Worm (Caenorhabditis elegans) whole organism, young adult: ENCODE data around the gene F23F1.10.

Experiments used
- D2030.7 ChIP-seq: fragments of 200-800 bp; sonication (Bioruptor generic); IDR thresholded peaks from 2 replicates; pipeline ENCODE4 v1.3.6; 2022; ENCODE audit warnings: missing genetic modification reagents, missing genetic modification characterization, missing compliant biosample characterization
- F37B4.10 ChIP-seq: fragments of 200-800 bp; sonication (Bioruptor generic); IDR thresholded peaks from 2 replicates; pipeline ENCODE4 v1.3.6; 2022; ENCODE audit warnings: missing genetic modification characterization, missing compliant biosample characterization
- F49E8.2 ChIP-seq: sonication (generic microtip); optimal IDR thresholded peaks from 3 replicates; lab custom pipeline; 2017; ENCODE audit warnings: missing genetic modification characterization, mild to moderate bottlenecking, missing compliant biosample characterization, antibody characterized with exemption, moderate library complexity; ENCODE audit not compliant: insufficient read depth
- ZK185.1 ChIP-seq: sonication (generic microtip); optimal IDR thresholded peaks from 2 replicates; lab custom pipeline; 2016; ENCODE audit warnings: mild to moderate bottlenecking, missing genetic modification characterization, missing compliant biosample characterization; ENCODE audit not compliant: poor library complexity, severe bottlenecking
- akir-1 ChIP-seq: fragments of 200-800 bp; sonication (Bioruptor generic); optimal IDR thresholded peaks from 2 replicates; lab custom pipeline; 2018; ENCODE audit warnings: mild to moderate bottlenecking, missing genetic modification characterization, moderate library complexity, missing compliant biosample characterization
- attf-3 ChIP-seq: fragments of 200-800 bp; sonication (Bioruptor generic); conservative IDR thresholded peaks from 2 replicates; pipeline ENCODE4 v1.3.6; 2022; ENCODE audit warnings: missing genetic modification reagents, missing genetic modification characterization, missing compliant biosample characterization
- cebp-1 ChIP-seq, 2 experiments: fragments of 200-800 bp in 1 of 2; sonication (Bioruptor generic) in 1 of 2; sonication (generic microtip) in 1 of 2; IDR thresholded peaks in 1 of 2; optimal IDR thresholded peaks in 1 of 2; 2 replicates each; pipeline versions ENCODE4 v1.3.6 to Lab custom; 2017 to 2022; ENCODE audit warnings: missing compliant biosample characterization in 2 of 2, missing genetic modification characterization in 2 of 2, mild to moderate bottlenecking in 1 of 2, missing genetic modification reagents in 1 of 2, moderate library complexity in 1 of 2
- ceh-27 ChIP-seq: fragments of 200-800 bp; sonication (Bioruptor generic); optimal IDR thresholded peaks from 2 replicates; lab custom pipeline; 2018; ENCODE audit warnings: mild to moderate bottlenecking, missing genetic modification characterization, moderate library complexity, missing compliant biosample characterization
- ceh-91 ChIP-seq: fragments of 200-800 bp; sonication (Bioruptor generic); IDR thresholded peaks from 2 replicates; pipeline ENCODE4 v1.3.6; 2022; ENCODE audit warnings: missing genetic modification reagents, missing genetic modification characterization, missing compliant biosample characterization
- chd-7 ChIP-seq: sonication (generic microtip); optimal IDR thresholded peaks from 2 replicates; lab custom pipeline; 2016; ENCODE audit warnings: mild to moderate bottlenecking, missing genetic modification characterization, moderate library complexity, missing compliant biosample characterization
- dox-1 ChIP-seq: fragments of 200-800 bp; sonication (Bioruptor generic); IDR thresholded peaks from 2 replicates; pipeline ENCODE4 v1.3.6; 2022; ENCODE audit warnings: missing genetic modification reagents, missing genetic modification characterization, missing compliant biosample characterization
- dpff-1 ChIP-seq: sonication (generic microtip); optimal IDR thresholded peaks from 2 replicates; lab custom pipeline; 2017; ENCODE audit warnings: mild to moderate bottlenecking, missing genetic modification characterization, missing compliant biosample characterization
- dpl-1 ChIP-seq: fragments of 150-350 bp; optimal IDR thresholded peaks from 2 replicates; lab custom pipeline; 2014; ENCODE audit warnings: missing biosample characterization, missing genetic modification reagents, missing genetic modification characterization
- efl-1 ChIP-seq: fragments of 150-350 bp; optimal IDR thresholded peaks from 2 replicates; lab custom pipeline; 2014; ENCODE audit warnings: missing biosample characterization, missing genetic modification reagents, missing genetic modification characterization
- egrh-3 ChIP-seq: fragments of 200-800 bp; sonication (Bioruptor generic); IDR thresholded peaks from 2 replicates; pipeline ENCODE4 v1.3.6; 2022; ENCODE audit warnings: missing genetic modification reagents, missing genetic modification characterization, missing compliant biosample characterization
- hlh-12 ChIP-seq: sonication (generic microtip); optimal IDR thresholded peaks from 2 replicates; lab custom pipeline; 2016; ENCODE audit warnings: missing genetic modification characterization, missing compliant biosample characterization
- hmg-20 ChIP-seq: fragments of 200-800 bp; sonication (Bioruptor generic); IDR thresholded peaks from 2 replicates; pipeline ENCODE4 v1.3.6; 2022; ENCODE audit warnings: missing genetic modification reagents, missing genetic modification characterization, missing compliant biosample characterization
- hrde-1 ChIP-seq: sonication (generic microtip); optimal IDR thresholded peaks from 2 replicates; lab custom pipeline; 2016; ENCODE audit warnings: missing genetic modification characterization, mild to moderate bottlenecking, missing compliant biosample characterization, moderate library complexity, missing genotype, missing genetic modification reagents, borderline replicate concordance
- let-607 ChIP-seq, 2 experiments: fragments of 200-800 bp in 1 of 2; sonication (Bioruptor generic) in 1 of 2; sonication (generic microtip) in 1 of 2; optimal IDR thresholded peaks; 2 replicates each; lab custom pipeline; 2016 to 2018; ENCODE audit warnings: mild to moderate bottlenecking in 2 of 2, missing compliant biosample characterization in 2 of 2, missing genetic modification characterization in 2 of 2, moderate library complexity in 2 of 2, missing genotype in 1 of 2
- lin-35 ChIP-seq, 3 experiments: fragments of 150-350 bp in 2 of 3; sonication (generic microtip) in 1 of 3; optimal IDR thresholded peaks; 2 replicates each; lab custom pipeline; 2014 to 2018; ENCODE audit warnings: missing biosample characterization in 3 of 3, missing genetic modification characterization in 3 of 3, missing genetic modification reagents in 3 of 3
- lin-40 ChIP-seq: sonication (generic microtip); optimal IDR thresholded peaks from 2 replicates; lab custom pipeline; 2016; ENCODE audit warnings: missing genetic modification characterization, mild to moderate bottlenecking, missing compliant biosample characterization, missing genotype, missing genetic modification reagents
- lir-1 ChIP-seq: fragments of 200-800 bp; sonication (Bioruptor generic); conservative IDR thresholded peaks from 2 replicates; pipeline ENCODE4 v1.3.6; 2022; ENCODE audit warnings: missing genetic modification reagents, missing genetic modification characterization, missing compliant biosample characterization
- madf-6 ChIP-seq: fragments of 200-800 bp; sonication (Bioruptor generic); IDR thresholded peaks from 2 replicates; pipeline ENCODE4 v1.3.6; 2022; ENCODE audit warnings: missing genetic modification reagents, missing genetic modification characterization, missing compliant biosample characterization
- mcd-1 ChIP-seq: fragments of 200-800 bp; sonication (Bioruptor generic); IDR thresholded peaks from 2 replicates; pipeline ENCODE4 v1.3.6; 2022; ENCODE audit warnings: missing genetic modification reagents, missing genetic modification characterization, missing compliant biosample characterization
- nfya-2 ChIP-seq: fragments of 200-800 bp; sonication (Bioruptor generic); IDR thresholded peaks from 2 replicates; pipeline ENCODE4 v1.3.6; 2022; ENCODE audit warnings: missing genetic modification reagents, missing genetic modification characterization, missing compliant biosample characterization
- nfyb-1 ChIP-seq: fragments of 200-800 bp; sonication (Bioruptor generic); IDR thresholded peaks from 2 replicates; pipeline ENCODE4 v1.3.6; 2022; ENCODE audit warnings: missing genetic modification reagents, missing genetic modification characterization, missing compliant biosample characterization
- nhr-90 ChIP-seq: sonication (generic microtip); optimal IDR thresholded peaks from 2 replicates; lab custom pipeline; 2016; ENCODE audit warnings: missing genotype, mild to moderate bottlenecking, missing genetic modification characterization, missing compliant biosample characterization
- pbrm-1 ChIP-seq: fragments of 200-800 bp; sonication (Bioruptor generic); IDR thresholded peaks from 2 replicates; pipeline ENCODE4 v1.3.6; 2022; ENCODE audit warnings: missing genetic modification reagents, missing genetic modification characterization, missing compliant biosample characterization
- rcor-1 ChIP-seq: fragments of 200-800 bp; sonication (Bioruptor generic); IDR thresholded peaks from 2 replicates; pipeline ENCODE4 v1.3.6; 2022; ENCODE audit warnings: missing genetic modification reagents, missing genetic modification characterization, missing compliant biosample characterization
- snpc-4 ChIP-seq, 5 experiments: fragments of 150-350 bp in 1 of 5; sonication (generic microtip) in 4 of 5; optimal IDR thresholded peaks; 2 replicates each; lab custom pipeline; 2014 to 2018; ENCODE audit warnings: missing genetic modification characterization in 5 of 5, missing biosample characterization in 3 of 5, antibody characterized with exemption in 2 of 5, mild to moderate bottlenecking in 2 of 5, missing compliant biosample characterization in 2 of 5, missing genotype in 2 of 5, moderate library complexity in 2 of 5, missing genetic modification reagents in 1 of 5
- ztf-22 ChIP-seq: fragments of 200-800 bp; sonication (Bioruptor generic); optimal IDR thresholded peaks from 2 replicates; lab custom pipeline; 2018; ENCODE audit warnings: mild to moderate bottlenecking, missing genetic modification characterization, moderate library complexity, missing compliant biosample characterization
- ztf-3 ChIP-seq: fragments of 200-800 bp; sonication (Bioruptor generic); optimal IDR thresholded peaks from 2 replicates; lab custom pipeline; 2018; ENCODE audit warnings: mild to moderate bottlenecking, missing genetic modification characterization, missing compliant biosample characterization

F23F1.10 gene

ce11 chrII:46116-46515 lies 4.3 kb upstream of the F23F1.10 start, which contains the start of gene rpt-4:
Gene rpt-4, minus strand, starts transcription at chrII:46216.
- TF ChIP-seq nfya-2 (GFP tag; lab: Robert Waterston, UW) (no peak), hmg-20 (no peak), ztf-3 (GFP tag; lab: Kevin White, UChicago) (no peak), F49E8.2 (tag; lab: Kevin White, UChicago) (no peak), ztf-22 (GFP tag; lab: Kevin White, UChicago) (no peak), lir-1 (GFP tag; lab: Robert Waterston, UW) (no peak), F37B4.10 (no peak), attf-3 (GFP tag; lab: Robert Waterston, UW) (no peak), lin-40 (tag; lab: Kevin White, UChicago) (no peak), ZK185.1 (tag; lab: Kevin White, UChicago) (no peak), D2030.7 (no peak), dpff-1 (tag; lab: Kevin White, UChicago) (no peak), nhr-90 (tag; lab: Kevin White, UChicago) (no peak), ceh-91 (GFP tag; lab: Robert Waterston, UW) (no peak)

- no peak for TF ChIP-seq hlh-12 (tag; lab: Kevin White, UChicago)
- no peak for TF ChIP-seq akir-1 (GFP tag; lab: Kevin White, UChicago)
Observed at ce11 chrII:44740-45139, 3.0 kb upstream of the F23F1.10 start, which contains the start of gene rpoa-49. Gene rpoa-49, plus strand, starts transcription at chrII:45040.

- no peak for TF ChIP-seq egrh-3 (GFP tag; lab: Robert Waterston, UW)
- TF ChIP-seq cebp-1 (GFP tag; IDR thresholded peaks at IDR 0.05; lab: Robert Waterston, UW), result no peak
- peak; percentile 10 for TF ChIP-seq cebp-1 (tag; optimal IDR thresholded peaks at IDR 0.05; lab: Kevin White, UChicago)
- no peak for TF ChIP-seq nfyb-1 (GFP tag; lab: Robert Waterston, UW)
- TF ChIP-seq dpl-1, result peak; percentile 17
- peak; percentile 44; the same call in 1 of the 2 replicates for TF ChIP-seq madf-6 (GFP tag; lab: Robert Waterston, UW)
- peak; percentile 27 for TF ChIP-seq efl-1
- peak; percentile 27 for TF ChIP-seq lin-40 (tag; lab: Kevin White, UChicago)
- peak; percentile 26 for TF ChIP-seq ZK185.1 (tag; lab: Kevin White, UChicago)
- TF ChIP-seq dox-1 (GFP tag; lab: Robert Waterston, UW), result peak; percentile 41; the same call in 1 of the 2 replicates
- no peak for TF ChIP-seq nfya-2 (GFP tag; lab: Robert Waterston, UW)
- peak; percentile 81 for TF ChIP-seq mcd-1
- no peak for TF ChIP-seq pbrm-1 (GFP tag; lab: Robert Waterston, UW)
- TF ChIP-seq hrde-1 (tag; lab: Kevin White, UChicago), result no peak
- TF ChIP-seq D2030.7, result peak; percentile 66
- peak; percentile 41; the same call in 1 of the 2 replicates for TF ChIP-seq rcor-1 (GFP tag; lab: Robert Waterston, UW)
- peak in 1 of 2 experiments; percentile 19 for TF ChIP-seq let-607 (tag; optimal IDR thresholded peaks at IDR 0.05; lab: Kevin White, UChicago)
- peak in 1 of 3 experiments; percentile 57 for TF ChIP-seq lin-35 (GFP tag; optimal IDR thresholded peaks at IDR 0.05; lab: Kevin White, UChicago)
- TF ChIP-seq chd-7 (tag; lab: Kevin White, UChicago), result no peak
- peak; percentile 7 for TF ChIP-seq ceh-27 (GFP tag; lab: Kevin White, UChicago)
- TF ChIP-seq snpc-4 (GFP tag; optimal IDR thresholded peaks at IDR 0.05; lab: Kevin White, UChicago), result no peak
- peak in 2 of 4 experiments; percentile 4 to 37 for TF ChIP-seq snpc-4 (tag; optimal IDR thresholded peaks at IDR 0.05; lab: Kevin White, UChicago)
Observed at ce11 chrII:43640-44039, 1.9 kb upstream of the F23F1.10 start, which contains the start of gene nfyc-1. Gene nfyc-1, plus strand, starts transcription at chrII:43907.
